Worm (Caenorhabditis elegans) whole organism, L4 larva: ENCODE results near the gene str-52.
A peak's percentile ranks its signal among the peaks of the same experiment; 100 is the strongest.

ENCODE experiments used
- F10B5.3 ChIP-seq: sonication (generic microtip); optimal IDR thresholded peaks from 2 replicates; lab custom pipeline; 2016; ENCODE audit warnings: mild to moderate bottlenecking, missing genetic modification characterization, missing compliant biosample characterization
- F44E2.7 ChIP-seq: fragments of 200-800 bp; sonication (Bioruptor generic); IDR thresholded peaks from 2 replicates; pipeline ENCODE4 v2.1.2; 2022; ENCODE audit warnings: missing genetic modification characterization, missing compliant biosample characterization
- Y105C5A.15 ChIP-seq: fragments of 200-800 bp; sonication (Bioruptor generic); IDR thresholded peaks from 2 replicates; pipeline ENCODE4 v1.3.6; 2022; ENCODE audit warnings: missing genetic modification characterization, missing compliant biosample characterization
- Y5F2A.4 ChIP-seq: fragments of 200-800 bp; sonication (Bioruptor generic); optimal IDR thresholded peaks from 2 replicates; lab custom pipeline; 2018; ENCODE audit warnings: mild to moderate bottlenecking, missing genetic modification characterization, missing compliant biosample characterization
- Y75B8A.6 ChIP-seq: fragments of 200-800 bp; sonication (Bioruptor generic); IDR thresholded peaks from 2 replicates; pipeline ENCODE4 v1.3.6; 2022; ENCODE audit warnings: missing genetic modification reagents, missing genetic modification characterization, missing compliant biosample characterization
- ZK337.2 ChIP-seq: fragments of 200-800 bp; sonication (Bioruptor generic); IDR thresholded peaks from 2 replicates; pipeline ENCODE4 v1.3.6; 2022; ENCODE audit warnings: missing genetic modification reagents, missing genetic modification characterization, missing compliant biosample characterization
- aha-1 ChIP-seq: fragments of 150-350 bp; peaks from one replicate; lab custom pipeline; 2014; ENCODE audit warnings: missing biosample characterization, missing genetic modification characterization
- aly-2 ChIP-seq: sonication (generic microtip); optimal IDR thresholded peaks from 2 replicates; lab custom pipeline; 2018; ENCODE audit warnings: missing biosample characterization, missing genetic modification characterization
- ama-1 ChIP-seq: fragments of 150-350 bp; optimal IDR thresholded peaks from 2 replicates; lab custom pipeline; 2014; ENCODE audit warnings: inconsistent platforms, mixed read lengths
- arid-1 ChIP-seq: fragments of 200-800 bp; sonication (Bioruptor generic); conservative IDR thresholded peaks from 2 replicates; pipeline ENCODE4 v1.3.6; 2022; ENCODE audit warnings: missing genetic modification reagents, missing genetic modification characterization, missing compliant biosample characterization
- ceh-28 ChIP-seq: fragments of 150-350 bp; optimal IDR thresholded peaks from 2 replicates; lab custom pipeline; 2014; ENCODE audit warnings: missing biosample characterization, missing genetic modification reagents, missing genetic modification characterization
- ceh-82 ChIP-seq: sonication (generic microtip); optimal IDR thresholded peaks from 2 replicates; lab custom pipeline; 2017; ENCODE audit warnings: missing biosample characterization, missing genetic modification characterization
- ctbp-1 ChIP-seq: fragments of 200-800 bp; sonication (Bioruptor generic); IDR thresholded peaks from 2 replicates; pipeline ENCODE4 v1.3.6; 2022; ENCODE audit warnings: missing genetic modification reagents, missing genetic modification characterization, missing compliant biosample characterization
- daf-16 ChIP-seq, 3 experiments: sonication (generic microtip); optimal IDR thresholded peaks; 2 replicates each; lab custom pipeline; 2016 to 2017; ENCODE audit warnings: missing genetic modification characterization in 3 of 3, missing genetic modification reagents in 3 of 3, mild to moderate bottlenecking in 2 of 3, missing compliant biosample characterization in 2 of 3, missing biosample characterization in 1 of 3, moderate library complexity in 1 of 3
- daf-19 ChIP-seq: fragments of 200-800 bp; sonication (Bioruptor generic); conservative IDR thresholded peaks from 2 replicates; pipeline ENCODE4 v1.3.6; 2022; ENCODE audit warnings: missing genetic modification characterization, missing compliant biosample characterization
- dmd-6 ChIP-seq: fragments of 200-800 bp; sonication (Bioruptor generic); IDR thresholded peaks from 2 replicates; pipeline ENCODE4 v1.3.6; 2022; ENCODE audit warnings: missing genetic modification reagents, missing genetic modification characterization, missing compliant biosample characterization
- dpl-1 ChIP-seq: fragments of 150-350 bp; optimal IDR thresholded peaks from 2 replicates; lab custom pipeline; 2014; ENCODE audit warnings: missing biosample characterization, missing genetic modification reagents, missing genetic modification characterization
- duxl-1 ChIP-seq: sonication (generic microtip); optimal IDR thresholded peaks from 2 replicates; lab custom pipeline; 2016; ENCODE audit warnings: mild to moderate bottlenecking, missing genetic modification characterization, moderate library complexity, missing compliant biosample characterization; ENCODE audit not compliant: poor library complexity
- dve-1 ChIP-seq: sonication (generic microtip); optimal IDR thresholded peaks from 2 replicates; lab custom pipeline; 2017; ENCODE audit warnings: antibody characterized with exemption, mild to moderate bottlenecking, missing genetic modification characterization, missing compliant biosample characterization; ENCODE audit not compliant: insufficient read depth
- egl-27 ChIP-seq: sonication (generic microtip); optimal IDR thresholded peaks from 3 replicates; lab custom pipeline; 2017; ENCODE audit warnings: missing biosample characterization, missing genetic modification reagents, missing genetic modification characterization
- egl-43 ChIP-seq: fragments of 200-800 bp; sonication (Bioruptor generic); IDR thresholded peaks from 2 replicates; pipeline ENCODE4 v1.3.6; 2022; ENCODE audit warnings: missing genetic modification reagents, missing genetic modification characterization, missing compliant biosample characterization
- gei-8 ChIP-seq: fragments of 200-800 bp; sonication (Bioruptor generic); optimal IDR thresholded peaks from 2 replicates; lab custom pipeline; 2018; ENCODE audit warnings: mild to moderate bottlenecking, missing genetic modification characterization, missing compliant biosample characterization
- hif-1 ChIP-seq, 2 experiments: sonication (generic microtip); optimal IDR thresholded peaks; 2 replicates each; lab custom pipeline; 2016 to 2017; ENCODE audit warnings: missing compliant biosample characterization in 2 of 2, missing genetic modification characterization in 2 of 2, missing genetic modification reagents in 2 of 2, missing genotype in 2 of 2, mild to moderate bottlenecking in 1 of 2
- hlh-11 ChIP-seq: fragments of 200-800 bp; sonication (Bioruptor generic); optimal IDR thresholded peaks from 2 replicates; lab custom pipeline; 2018; ENCODE audit warnings: mild to moderate bottlenecking, missing genetic modification characterization, missing compliant biosample characterization
- hlh-30 ChIP-seq: sonication (generic microtip); optimal IDR thresholded peaks from 2 replicates; lab custom pipeline; 2017; ENCODE audit warnings: antibody characterized with exemption, mild to moderate bottlenecking, missing genetic modification characterization, missing compliant biosample characterization; ENCODE audit not compliant: insufficient read depth
- hmg-1.1 ChIP-seq: fragments of 200-800 bp; sonication (Bioruptor generic); IDR thresholded peaks from 2 replicates; pipeline ENCODE4 v1.3.6; 2022; ENCODE audit warnings: missing genetic modification reagents, missing genetic modification characterization, missing compliant biosample characterization
- jun-1 ChIP-seq: fragments of 150-350 bp; optimal IDR thresholded peaks from 2 replicates; lab custom pipeline; 2014; ENCODE audit warnings: missing biosample characterization, missing genetic modification reagents, missing genetic modification characterization
- lim-7 ChIP-seq: fragments of 200-800 bp; sonication (Bioruptor generic); IDR thresholded peaks from 2 replicates; pipeline ENCODE4 v1.3.6; 2022; ENCODE audit warnings: missing genetic modification characterization, missing compliant biosample characterization
- lin-13 ChIP-seq: fragments of 150-350 bp; optimal IDR thresholded peaks from 2 replicates; lab custom pipeline; 2014; ENCODE audit warnings: missing biosample characterization, missing genetic modification reagents, missing genetic modification characterization
- lin-39 ChIP-seq: fragments of 150-350 bp; optimal IDR thresholded peaks from 2 replicates; lab custom pipeline; 2014; ENCODE audit warnings: missing biosample characterization, missing genetic modification reagents, missing genetic modification characterization
- lsy-2 ChIP-seq, 2 experiments: fragments of 150-350 bp in 1 of 2; sonication (generic microtip) in 1 of 2; optimal IDR thresholded peaks; 2 replicates each; lab custom pipeline; 2014 to 2017; ENCODE audit warnings: missing biosample characterization in 2 of 2, missing genetic modification characterization in 2 of 2
- mdl-1 ChIP-seq, 2 experiments: fragments of 150-350 bp in 1 of 2; sonication (generic microtip) in 1 of 2; optimal IDR thresholded peaks; 2 replicates each; lab custom pipeline; 2014 to 2017; ENCODE audit warnings: missing biosample characterization in 2 of 2, missing genetic modification characterization in 2 of 2
- mdt-29 ChIP-seq: fragments of 200-800 bp; sonication (Bioruptor generic); IDR thresholded peaks from 2 replicates; pipeline ENCODE4 v1.3.6; 2022; ENCODE audit warnings: missing genetic modification reagents, missing genetic modification characterization, missing compliant biosample characterization
- mep-1 ChIP-seq: fragments of 150-350 bp; sonication (generic microtip); optimal IDR thresholded peaks from 3 replicates; lab custom pipeline; 2014; ENCODE audit warnings: missing biosample characterization, missing genetic modification characterization
- mes-2 ChIP-seq: sonication (generic microtip); optimal IDR thresholded peaks from 2 replicates; lab custom pipeline; 2016; ENCODE audit warnings: missing genotype, mild to moderate bottlenecking, missing genetic modification characterization, missing compliant biosample characterization; ENCODE audit not compliant: poor library complexity, severe bottlenecking
- mxl-3 ChIP-seq: fragments of 200-800 bp; sonication (Bioruptor generic); optimal IDR thresholded peaks from 2 replicates; lab custom pipeline; 2018; ENCODE audit warnings: mild to moderate bottlenecking, missing genetic modification characterization, missing compliant biosample characterization
- nhr-11 ChIP-seq: fragments of 150-350 bp; optimal IDR thresholded peaks from 2 replicates; lab custom pipeline; 2014; ENCODE audit warnings: missing biosample characterization, missing genetic modification characterization
- nhr-25 ChIP-seq: sonication (generic microtip); optimal IDR thresholded peaks from 2 replicates; lab custom pipeline; 2017; ENCODE audit warnings: missing genetic modification characterization, mild to moderate bottlenecking, missing compliant biosample characterization, antibody characterized with exemption, moderate library complexity, borderline replicate concordance; ENCODE audit not compliant: insufficient read depth
- nhr-28 ChIP-seq: fragments of 150-350 bp; optimal IDR thresholded peaks from 2 replicates; lab custom pipeline; 2014; ENCODE audit warnings: missing biosample characterization, missing genetic modification characterization
- nhr-42 ChIP-seq: fragments of 200-800 bp; sonication (Bioruptor generic); IDR thresholded peaks from 2 replicates; pipeline ENCODE4 v1.3.6; 2022; ENCODE audit warnings: missing genetic modification characterization, missing compliant biosample characterization
- saeg-2 ChIP-seq: fragments of 200-800 bp; sonication (Bioruptor generic); IDR thresholded peaks from 2 replicates; pipeline ENCODE4 v1.3.6; 2022; ENCODE audit warnings: missing genetic modification reagents, missing genetic modification characterization, missing compliant biosample characterization
- sdz-12 ChIP-seq: fragments of 200-800 bp; sonication (Bioruptor generic); optimal IDR thresholded peaks from 2 replicates; lab custom pipeline; 2018; ENCODE audit warnings: mild to moderate bottlenecking, missing genetic modification characterization, missing compliant biosample characterization
- set-16 ChIP-seq: fragments of 200-800 bp; sonication (Bioruptor generic); IDR thresholded peaks from 2 replicates; pipeline ENCODE4 v1.3.6; 2022; ENCODE audit warnings: missing genetic modification reagents, missing genetic modification characterization, missing compliant biosample characterization
- unc-62 ChIP-seq, 3 experiments: fragments of 150-350 bp in 1 of 3; sonication (generic microtip); optimal IDR thresholded peaks in 2 of 3; peaks in 1 of 3; 1 replicate in 1 of 3; 2 replicates in 2 of 3; lab custom pipeline; 2014 to 2017; ENCODE audit warnings: missing biosample characterization in 3 of 3, missing genetic modification characterization in 3 of 3, missing genetic modification reagents in 3 of 3, missing genotype in 1 of 3
- ztf-11 ChIP-seq: fragments of 150-350 bp; optimal IDR thresholded peaks from 2 replicates; lab custom pipeline; 2014; ENCODE audit warnings: missing biosample characterization, missing genetic modification characterization

Gene str-52

ce11 chrV:2137010-2137409 lies 8.9 kb downstream of the str-52 start:
- peak; percentile 62 for TF ChIP-seq dmd-6 (GFP tag; lab: Robert Waterston, UW)
- TF ChIP-seq duxl-1 = no peak
- TF ChIP-seq ama-1 (lab: Kevin White, UChicago) = no peak
- no peak for TF ChIP-seq dve-1 (tag; lab: Kevin White, UChicago)
- TF ChIP-seq Y5F2A.4 (GFP tag; lab: Kevin White, UChicago) = no peak
- no peak for TF ChIP-seq ztf-11 (tag; lab: Kevin White, UChicago)
- no peak for TF ChIP-seq mdt-29 (GFP tag; lab: Robert Waterston, UW)
- no peak for TF ChIP-seq daf-16 (GFP tag; optimal IDR thresholded peaks at IDR 0.05; lab: Kevin White, UChicago)
- TF ChIP-seq daf-16 (tag; optimal IDR thresholded peaks at IDR 0.05; lab: Kevin White, UChicago) = peak; percentile 37
- TF ChIP-seq, all 104 proteins: peak for 2

ce11 chrV:2135323-2135722 lies 10.6 kb downstream of the str-52 start:
- TF ChIP-seq dpl-1 (GFP tag; lab: Kevin White, UChicago) (peak; percentile 18), nhr-28 (peak; percentile 63), egl-27 (tag; lab: Kevin White, UChicago) (no peak), aha-1 (tag; lab: Kevin White, UChicago) (peak; percentile 60), hif-1 (tag; optimal IDR thresholded peaks at IDR 0.05; lab: Kevin White, UChicago) (peak in 1 of 2 experiments; percentile 7), mdl-1 (tag; optimal IDR thresholded peaks at IDR 0.05; lab: Kevin White, UChicago) (peak in 1 of 2 experiments; percentile 68), gei-8 (GFP tag; lab: Kevin White, UChicago) (no peak), Y105C5A.15 (no peak), hlh-30 (tag; lab: Kevin White, UChicago) (peak; percentile 55), arid-1 (GFP tag; lab: Robert Waterston, UW) (peak; percentile 45; the same call in 1 of the 2 replicates), Y75B8A.6 (GFP tag; lab: Robert Waterston, UW) (no peak), mes-2 (tag; lab: Kevin White, UChicago) (peak; percentile 40), nhr-11 (tag; lab: Kevin White, UChicago) (peak; percentile 69), dve-1 (tag; lab: Kevin White, UChicago) (peak; percentile 4), mep-1 (tag; lab: Kevin White, UChicago) (peak; percentile 36), nhr-42 (GFP tag; lab: Robert Waterston, UW) (no peak), F44E2.7 (GFP tag; lab: Robert Waterston, UW) (no peak), lin-39 (no peak), hmg-1.1 (GFP tag; lab: Robert Waterston, UW) (peak; percentile 34; the same call in 1 of the 2 replicates), mxl-3 (peak; percentile 95), set-16 (GFP tag; lab: Robert Waterston, UW) (0 out of 2 replicates have a peak, but pooled peaks have one; percentile 27), dmd-6 (GFP tag; lab: Robert Waterston, UW) (peak; percentile 52), lsy-2 (tag; optimal IDR thresholded peaks at IDR 0.05; lab: Kevin White, UChicago) (peak in 1 of 2 experiments; percentile 13), ZK337.2 (GFP tag; lab: Robert Waterston, UW) (0 out of 2 replicates have a peak, but pooled peaks have one; percentile 8), lim-7 (GFP tag; lab: Robert Waterston, UW) (no peak), ctbp-1 (GFP tag; lab: Robert Waterston, UW) (peak; percentile 24; the same call in 1 of the 2 replicates), hlh-11 (tag; lab: Kevin White, UChicago) (peak; percentile 61)

- TF ChIP-seq unc-62 (GFP tag; optimal IDR thresholded peaks at IDR 0.05 in 1 of 2; lab: Kevin White, UChicago) (peak in 1 of 2 experiments; percentile 14), unc-62 (tag; optimal IDR thresholded peaks at IDR 0.05; lab: Kevin White, UChicago) (no peak), F10B5.3 (tag; lab: Kevin White, UChicago) (no peak), hlh-30 (tag; lab: Kevin White, UChicago) (peak; percentile 62), aly-2 (tag; lab: Kevin White, UChicago) (no peak), ceh-82 (tag; lab: Kevin White, UChicago) (no peak), ztf-11 (tag; lab: Kevin White, UChicago) (no peak), sdz-12 (GFP tag; lab: Kevin White, UChicago) (no peak), daf-16 (GFP tag; optimal IDR thresholded peaks at IDR 0.05; lab: Kevin White, UChicago) (no peak), daf-16 (tag; optimal IDR thresholded peaks at IDR 0.05; lab: Kevin White, UChicago) (no peak), arid-1 (GFP tag; lab: Robert Waterston, UW) (no peak), lin-13 (no peak), ceh-28 (no peak), daf-19 (GFP tag; lab: Robert Waterston, UW) (no peak), nhr-11 (tag; lab: Kevin White, UChicago) (no peak), jun-1 (no peak), lin-39 (no peak), saeg-2 (GFP tag; lab: Robert Waterston, UW) (no peak), nhr-25 (tag; lab: Kevin White, UChicago) (no peak), egl-43 (peak; percentile 20; the same call in 1 of the 2 replicates)
Observed at ce11 chrV:2134340-2134739, 11.6 kb downstream of the str-52 start.
